Fruit fly (Drosophila melanogaster): Measurements from ENCODE around the gene r2d2.

Gene r2d2

DNA sequence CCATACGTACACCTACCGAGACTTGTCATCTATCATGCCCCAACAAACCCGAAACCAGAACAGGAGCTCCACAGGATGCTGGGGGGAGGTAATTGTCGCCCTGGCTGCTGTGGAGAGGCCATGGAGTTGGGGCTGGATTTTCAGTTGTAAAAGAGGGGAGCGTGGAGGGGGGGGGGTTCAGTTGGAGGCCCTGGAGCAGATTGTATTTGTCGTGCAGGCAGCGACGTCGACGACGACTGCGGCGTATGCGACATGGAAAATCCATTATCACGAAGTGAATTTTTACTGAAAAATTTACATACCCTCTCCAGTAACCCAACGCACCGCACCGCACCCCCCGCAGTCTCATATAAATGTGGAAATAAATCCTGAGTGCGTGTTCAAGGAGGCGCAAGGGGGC lies 33.7 kb downstream of the r2d2 start:
- TF ChIP-seq Hr78 (GFP tag; optimal IDR thresholded peaks at IDR 0.05): no peak
- no peak for TF ChIP-seq usp (GFP tag; optimal IDR thresholded peaks at IDR 0.05)
- TF ChIP-seq fru (GFP tag; optimal IDR thresholded peaks at IDR 0.05): no peak
- TF ChIP-seq dl (GFP tag; optimal IDR thresholded peaks at IDR 0.05; ENCODE audit: insufficient read depth in 1 of 2, partially characterized antibody in 2 of 2): no peak
- TF ChIP-seq jim (GFP tag; optimal IDR thresholded peaks at IDR 0.05): no peak
- TF ChIP-seq Jra (GFP tag; optimal IDR thresholded peaks at IDR 0.05): no peak
- no peak for TF ChIP-seq ey (GFP tag; optimal IDR thresholded peaks at IDR 0.05)
- TF ChIP-seq Hr83 (GFP tag; optimal IDR thresholded peaks at IDR 0.05; ENCODE audit: poor library complexity, severe bottlenecking): no peak
- TF ChIP-seq woc (GFP tag; optimal IDR thresholded peaks at IDR 0.05): no peak

DNA sequence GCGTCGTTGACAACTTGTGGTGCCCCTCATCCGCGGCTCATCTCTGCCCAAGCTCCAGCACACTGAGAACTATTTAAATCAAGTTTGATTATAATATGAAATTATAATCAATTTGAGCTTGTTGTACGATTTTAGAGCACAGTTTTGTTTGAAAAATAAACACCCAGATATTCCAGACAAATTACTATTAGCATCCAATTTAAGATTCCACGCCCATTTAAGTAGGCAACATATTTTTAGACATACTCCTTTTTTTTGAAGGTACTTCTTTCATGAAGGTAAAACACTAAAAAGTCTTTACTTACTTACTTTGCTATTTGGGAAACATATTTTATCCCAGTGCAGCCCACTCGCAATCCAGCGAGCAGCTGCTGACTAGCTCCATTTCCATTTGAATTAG lies 38.1 kb downstream of the r2d2 start:
- TF ChIP-seq dsf (GFP tag; optimal IDR thresholded peaks at IDR 0.05; ENCODE audit: borderline replicate concordance) (no peak), Abd-B (GFP tag; optimal IDR thresholded peaks at IDR 0.05) (no peak), rgr (GFP tag; optimal IDR thresholded peaks at IDR 0.05) (no peak), Rel (GFP tag; optimal IDR thresholded peaks at IDR 0.05) (no peak), Rel (tag; optimal IDR thresholded peaks at IDR 0.05) (no peak), Dif (GFP tag; optimal IDR thresholded peaks at IDR 0.05; ENCODE audit: partially characterized antibody) (no peak), N (GFP tag; optimal IDR thresholded peaks at IDR 0.05) (no peak), usp (GFP tag; optimal IDR thresholded peaks at IDR 0.05) (no peak)

DNA sequence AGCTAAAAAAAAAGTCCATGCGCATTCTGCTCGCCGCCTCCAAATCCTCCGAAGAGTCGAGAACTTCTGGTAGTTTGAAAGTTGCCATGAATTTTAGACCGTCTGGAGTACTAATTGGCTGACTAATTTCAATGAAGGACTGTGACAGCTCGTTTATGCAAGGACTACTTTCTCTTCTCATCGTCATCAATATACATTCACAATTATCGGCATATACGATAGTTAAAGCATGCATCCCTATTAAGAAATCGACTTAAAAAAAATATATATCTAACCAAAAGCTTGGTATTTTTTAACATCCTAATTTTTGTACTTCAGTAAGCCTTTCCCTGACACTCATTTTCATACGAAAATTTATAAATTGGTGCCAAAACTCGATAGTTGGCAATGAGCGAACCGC lies 40.2 kb downstream of the r2d2 start, which contains the start of gene CG14537:
Gene CG14537, plus strand, starts transcription at position 301 of the 400 bp plus-strand sequence.
- TF ChIP-seq tai (GFP tag; optimal IDR thresholded peaks at IDR 0.05) (no peak), pan (optimal IDR thresholded peaks at IDR 0.05) (no peak), usp (GFP tag; optimal IDR thresholded peaks at IDR 0.05) (no peak)

DNA sequence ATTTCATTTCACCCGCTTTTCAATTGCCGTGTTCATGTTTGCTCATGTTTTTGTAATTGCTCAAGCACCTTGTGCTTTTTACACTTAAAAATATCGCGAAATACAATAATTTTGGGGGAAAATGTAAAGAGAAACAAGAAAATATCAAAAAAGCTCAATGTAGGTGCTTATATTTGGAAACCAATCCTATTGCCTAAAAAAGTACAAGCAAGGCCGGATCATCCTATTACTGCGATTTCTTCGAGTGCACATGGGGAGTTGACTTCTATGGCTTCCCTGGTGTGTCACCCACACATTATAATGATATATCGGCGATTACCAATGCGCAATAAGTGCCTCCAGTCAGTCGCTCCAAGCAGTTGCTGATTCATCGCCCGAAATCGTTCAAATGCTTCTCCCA lies 41.3 kb downstream of the r2d2 start:
- TF ChIP-seq HLH106 (tag; optimal IDR thresholded peaks at IDR 0.05) (peak; percentile 17), br (GFP tag; optimal IDR thresholded peaks at IDR 0.05) (peak; percentile 52), rgr (GFP tag; optimal IDR thresholded peaks at IDR 0.05) (peak; percentile 16), h (GFP tag; optimal IDR thresholded peaks at IDR 0.05) (peak; percentile 29), Hnf4 (GFP tag; optimal IDR thresholded peaks at IDR 0.05) (peak; percentile 9), ey (GFP tag; optimal IDR thresholded peaks at IDR 0.05) (peak; percentile 42), Dfd (GFP tag; optimal IDR thresholded peaks at IDR 0.05) (no peak), foxo (GFP tag; optimal IDR thresholded peaks at IDR 0.05) (no peak), psq (GFP tag; optimal IDR thresholded peaks at IDR 0.05) (peak; percentile 17)

DNA sequence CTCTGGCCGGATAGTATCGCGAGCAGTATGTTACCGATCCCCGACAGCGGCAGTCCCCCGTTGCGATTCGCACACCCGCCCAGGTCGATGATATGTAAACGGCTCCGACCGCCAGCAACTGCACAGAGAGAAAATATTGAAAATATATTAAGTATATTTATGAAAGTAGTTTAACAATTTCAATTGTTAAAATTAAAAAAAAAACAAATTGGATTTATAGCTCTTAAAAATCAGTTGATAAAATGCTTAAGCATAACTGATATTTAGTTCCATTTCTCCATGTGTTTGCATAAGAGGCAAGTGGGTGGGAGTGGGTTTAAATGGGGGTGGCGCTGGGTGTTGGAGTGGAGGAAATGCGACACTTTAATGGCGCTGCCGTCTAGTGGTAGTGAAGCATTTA lies 49.5 kb downstream of the r2d2 start:
- TF ChIP-seq br (GFP tag; optimal IDR thresholded peaks at IDR 0.05) (no peak), foxo (GFP tag; optimal IDR thresholded peaks at IDR 0.05) (peak in 1 of 2 experiments; percentile 1)

DNA sequence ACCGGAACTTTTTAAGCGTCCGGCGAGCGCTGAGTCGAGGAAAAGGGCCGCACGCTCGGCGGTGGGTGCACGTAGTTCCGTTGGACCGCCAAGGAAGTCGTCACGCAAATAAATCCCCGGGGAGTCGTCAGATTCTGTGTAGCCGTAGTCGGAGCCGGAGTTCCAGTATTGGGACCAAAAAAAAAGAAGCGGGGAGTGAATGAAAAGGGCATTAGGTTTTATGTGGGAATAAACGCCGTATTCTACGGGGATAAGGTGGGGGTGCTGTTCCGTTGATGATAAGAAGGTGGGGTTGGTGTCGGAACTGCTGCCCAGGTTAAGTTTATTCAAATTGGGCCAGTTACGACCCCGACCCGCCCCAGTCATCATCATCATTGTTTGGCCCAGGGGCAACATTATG lies 50.5 kb downstream of the r2d2 start:
- no peak for TF ChIP-seq tai (GFP tag; optimal IDR thresholded peaks at IDR 0.05)
- no peak for TF ChIP-seq brk (GFP tag; optimal IDR thresholded peaks at IDR 0.05)
- no peak for TF ChIP-seq dsf (GFP tag; optimal IDR thresholded peaks at IDR 0.05; ENCODE audit: borderline replicate concordance)
- no peak for TF ChIP-seq Rel (GFP tag; optimal IDR thresholded peaks at IDR 0.05)
- no peak for TF ChIP-seq Rel (tag; optimal IDR thresholded peaks at IDR 0.05)
- no peak for TF ChIP-seq dmrt93B (GFP tag; optimal IDR thresholded peaks at IDR 0.05)
- no peak for TF ChIP-seq br (GFP tag; optimal IDR thresholded peaks at IDR 0.05)
- TF ChIP-seq Sp1 (GFP tag; optimal IDR thresholded peaks at IDR 0.05): no peak
- TF ChIP-seq dl (GFP tag; optimal IDR thresholded peaks at IDR 0.05; ENCODE audit: insufficient read depth in 1 of 2, partially characterized antibody in 2 of 2): no peak
- no peak for TF ChIP-seq CrebA (GFP tag; optimal IDR thresholded peaks at IDR 0.05; ENCODE audit: borderline replicate concordance)
- TF ChIP-seq Hr83 (GFP tag; optimal IDR thresholded peaks at IDR 0.05; ENCODE audit: poor library complexity, severe bottlenecking): no peak
- no peak for TF ChIP-seq fru (GFP tag; optimal IDR thresholded peaks at IDR 0.05)
- no peak for TF ChIP-seq psq (GFP tag; optimal IDR thresholded peaks at IDR 0.05)

All from whole organism, wandering third instar larva.